Worm (Caenorhabditis elegans) whole organism, L4/young adult: ENCODE data around the gene clec-122.

ENCODE experiments used
- W03F9.2 ChIP-seq: fragments of 150-350 bp; optimal IDR thresholded peaks from 2 replicates; lab custom pipeline; 2014; ENCODE audit warnings: missing biosample characterization, missing genetic modification characterization
- dao-5 ChIP-seq: sonication (generic microtip); optimal IDR thresholded peaks from 2 replicates; lab custom pipeline; 2016; ENCODE audit warnings: missing genotype, missing genetic modification characterization, moderate library complexity, missing compliant biosample characterization
- him-1 ChIP-seq: sonication (generic microtip); optimal IDR thresholded peaks from 2 replicates; lab custom pipeline; 2016; ENCODE audit warnings: missing genotype, missing genetic modification reagents, missing genetic modification characterization, missing compliant biosample characterization

- no peak for TF ChIP-seq him-1 (tag; lab: Kevin White, UChicago)
- no peak for TF ChIP-seq W03F9.2
- TF ChIP-seq dao-5 = no peak
Measured at ce11 chrII:3129007-3129406, 23.1 kb downstream of the clec-122 start, which contains the start of gene chil-24.
